Fruit fly (Drosophila melanogaster): ENCODE data around the gene CG43090.

DNA sequence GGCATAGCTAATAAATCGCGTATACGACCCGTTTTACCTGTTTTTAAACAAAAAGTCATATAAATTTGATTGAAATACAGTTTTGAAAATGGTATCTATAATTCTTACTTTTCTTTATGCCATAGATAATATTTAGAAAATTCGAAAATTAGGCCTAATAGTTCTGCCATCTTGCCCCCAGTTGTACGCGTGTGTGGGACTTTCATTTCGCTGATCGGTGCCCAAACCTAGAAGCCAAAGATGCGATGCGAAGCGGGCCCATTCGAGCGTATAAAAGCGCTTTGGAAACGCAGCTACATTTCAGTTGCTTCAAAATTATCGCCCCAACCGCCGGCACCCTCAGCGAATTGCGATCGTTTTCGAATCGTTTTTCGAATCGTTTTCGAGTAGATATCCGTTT lies 37.3 kb upstream of the CG43090 start, which contains the start of gene CG14445:
- no peak for TF ChIP-seq CG8478 (optimal IDR thresholded peaks at IDR 0.05)
- no peak for TF ChIP-seq usp (GFP tag; optimal IDR thresholded peaks at IDR 0.05)
- TF ChIP-seq pan (optimal IDR thresholded peaks at IDR 0.05), result no peak
- no peak for TF ChIP-seq EcR (GFP tag; optimal IDR thresholded peaks at IDR 0.05)
- no peak for TF ChIP-seq psq (optimal IDR thresholded peaks at IDR 0.05)
- no peak for TF ChIP-seq Dll (optimal IDR thresholded peaks at IDR 0.05)
